Worm (Caenorhabditis elegans) whole organism, L4/young adult: ENCODE measurements around the gene C34C6.3.

Source experiments
- W03F9.2 ChIP-seq: fragments of 150-350 bp; optimal IDR thresholded peaks from 2 replicates; lab custom pipeline; 2014; ENCODE audit warnings: missing biosample characterization, missing genetic modification characterization
- dao-5 ChIP-seq: sonication (generic microtip); optimal IDR thresholded peaks from 2 replicates; lab custom pipeline; 2016; ENCODE audit warnings: missing genotype, missing genetic modification characterization, moderate library complexity, missing compliant biosample characterization
- him-1 ChIP-seq: sonication (generic microtip); optimal IDR thresholded peaks from 2 replicates; lab custom pipeline; 2016; ENCODE audit warnings: missing genotype, missing genetic modification reagents, missing genetic modification characterization, missing compliant biosample characterization

- TF ChIP-seq him-1 (tag; lab: Kevin White, UChicago) (no peak), dao-5 (no peak), W03F9.2 (tag; lab: Kevin White, UChicago) (no peak)
Observed at ce11 chrII:8717579-8717978, 25.9 kb downstream of the C34C6.3 start.
